Worm (Caenorhabditis elegans): ENCODE data around the gene sel-8.

sel-8 gene

DNA sequence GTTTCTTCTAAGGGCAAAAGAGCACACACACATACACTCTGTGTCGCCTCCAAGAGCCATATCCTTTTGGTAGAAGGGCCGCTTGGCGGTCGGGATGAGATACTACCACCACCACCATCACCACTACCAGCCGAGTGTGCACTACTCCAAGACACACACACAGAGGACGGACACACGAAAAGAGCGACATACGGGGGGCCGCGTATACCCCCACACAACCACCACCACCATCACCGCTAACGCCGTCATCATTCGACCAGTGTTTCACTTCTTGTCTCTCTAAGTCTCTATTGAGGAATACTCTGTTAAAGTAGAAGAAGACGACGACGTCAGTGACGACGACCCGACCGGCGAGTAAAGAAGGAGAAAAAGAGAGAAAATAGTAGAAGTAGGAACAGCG, 6.3 kb downstream of the sel-8 start (continued):
- TF ChIP-seq unc-86 (tag; optimal IDR thresholded peaks at IDR 0.05) (peak; percentile 58), dsc-1 (tag; optimal IDR thresholded peaks at IDR 0.05) (peak; percentile 8), hlh-4 (tag; optimal IDR thresholded peaks at IDR 0.05) (no peak), vab-15 (tag; optimal IDR thresholded peaks at IDR 0.05) (no peak), pax-3 (tag; optimal IDR thresholded peaks at IDR 0.05) (peak; percentile 2), xbp-1 (tag; optimal IDR thresholded peaks at IDR 0.05) (peak; percentile 20), aly-2 (tag; optimal IDR thresholded peaks at IDR 0.05) (no peak), snpc-4 (tag; optimal IDR thresholded peaks at IDR 0.05) (no peak), ces-1 (GFP tag; optimal IDR thresholded peaks at IDR 0.05) (no peak), mef-2 (tag; optimal IDR thresholded peaks at IDR 0.05) (no peak), ceh-63 (GFP tag; optimal IDR thresholded peaks at IDR 0.05) (no peak), sptf-1 (tag; optimal IDR thresholded peaks at IDR 0.05) (no peak), Y116A8C.19 (tag; optimal IDR thresholded peaks at IDR 0.05; ENCODE audit: borderline replicate concordance) (no peak), ceh-8 (GFP tag; optimal IDR thresholded peaks at IDR 0.05) (peak; percentile 28), efl-3 (GFP tag; optimal IDR thresholded peaks at IDR 0.05) (no peak), nhr-71 (tag; optimal IDR thresholded peaks at IDR 0.05) (peak; percentile 59), sup-37 (GFP tag; optimal IDR thresholded peaks at IDR 0.05) (no peak), tlp-1 (tag; optimal IDR thresholded peaks at IDR 0.05) (no peak), unc-98 (GFP tag; IDR thresholded peaks at IDR 0.05) (no peak), lin-14 (GFP tag; optimal IDR thresholded peaks at IDR 0.05) (peak; percentile 88), ceh-88 (GFP tag; IDR thresholded peaks at IDR 0.05) (no peak), ceh-90 (tag; optimal IDR thresholded peaks at IDR 0.05) (no peak), sox-4 (tag; optimal IDR thresholded peaks at IDR 0.05) (no peak), ceh-82 (tag; optimal IDR thresholded peaks at IDR 0.05) (peak in 1 of 3 experiments; percentile 62), elt-2 (tag; optimal IDR thresholded peaks at IDR 0.05) (no peak), ets-5 (GFP tag; IDR thresholded peaks at IDR 0.05) (no peak), dpl-1 (GFP tag; optimal IDR thresholded peaks at IDR 0.05) (no peak), jun-1 (tag; optimal IDR thresholded peaks at IDR 0.05) (no peak), ztf-11 (tag; optimal IDR thresholded peaks at IDR 0.05) (peak in 1 of 2 experiments; percentile 53), egl-13 (tag; optimal IDR thresholded peaks at IDR 0.05) (peak; percentile 67)

- TF ChIP-seq efl-1 (optimal IDR thresholded peaks at IDR 0.05) = no peak
- TF ChIP-seq efl-1 (GFP tag; optimal IDR thresholded peaks at IDR 0.05 in 1 of 2) = no peak
- peak; percentile 77 for TF ChIP-seq lin-14 (GFP tag; optimal IDR thresholded peaks at IDR 0.05)
- TF ChIP-seq lin-13 (GFP tag; optimal IDR thresholded peaks at IDR 0.05) = no peak
- TF ChIP-seq aha-1 (tag; optimal IDR thresholded peaks at IDR 0.05) = no peak
- TF ChIP-seq ces-1 (GFP tag; optimal IDR thresholded peaks at IDR 0.05) = no peak
- no peak for TF ChIP-seq ztf-11 (tag; optimal IDR thresholded peaks at IDR 0.05)
- no peak for TF ChIP-seq egl-27 (tag; optimal IDR thresholded peaks at IDR 0.05)
- no peak for TF ChIP-seq nhr-47 (tag; optimal IDR thresholded peaks at IDR 0.05)
- peak; percentile 43 for TF ChIP-seq blmp-1 (tag; optimal IDR thresholded peaks at IDR 0.05)
- no peak for TF ChIP-seq fkh-10 (GFP tag; optimal IDR thresholded peaks at IDR 0.05)
- no peak for TF ChIP-seq tlp-1 (tag; optimal IDR thresholded peaks at IDR 0.05)
- no peak for TF ChIP-seq lin-39 (tag; optimal IDR thresholded peaks at IDR 0.05)
- TF ChIP-seq nhr-84 (tag; optimal IDR thresholded peaks at IDR 0.05) = no peak
- no peak for TF ChIP-seq zip-4 (GFP tag; optimal IDR thresholded peaks at IDR 0.05)
- no peak for TF ChIP-seq hlh-4 (tag; optimal IDR thresholded peaks at IDR 0.05)
- TF ChIP-seq hpl-2 (GFP tag; optimal IDR thresholded peaks at IDR 0.05) = no peak
These were observed 7.2 kb downstream of the sel-8 start for ce11 chrIII:3619621-3620261.
